Fruit fly (Drosophila melanogaster) whole organism, prepupa: ENCODE measurements around the gene Ptp10D.

Source experiments
- CG15336 ChIP-seq: fragments of 200-800 bp; sonication (Bioruptor generic); IDR thresholded peaks from 2 replicates; pipeline ENCODE4 v1.3.6; 2022; ENCODE audit warnings: missing biosample characterization, missing genetic modification characterization
- fd85E ChIP-seq: fragments of 200-800 bp; sonication (Bioruptor generic); optimal IDR thresholded peaks from 3 replicates; lab custom pipeline; 2016; ENCODE audit warnings: missing biosample characterization, missing genetic modification characterization

DNA sequence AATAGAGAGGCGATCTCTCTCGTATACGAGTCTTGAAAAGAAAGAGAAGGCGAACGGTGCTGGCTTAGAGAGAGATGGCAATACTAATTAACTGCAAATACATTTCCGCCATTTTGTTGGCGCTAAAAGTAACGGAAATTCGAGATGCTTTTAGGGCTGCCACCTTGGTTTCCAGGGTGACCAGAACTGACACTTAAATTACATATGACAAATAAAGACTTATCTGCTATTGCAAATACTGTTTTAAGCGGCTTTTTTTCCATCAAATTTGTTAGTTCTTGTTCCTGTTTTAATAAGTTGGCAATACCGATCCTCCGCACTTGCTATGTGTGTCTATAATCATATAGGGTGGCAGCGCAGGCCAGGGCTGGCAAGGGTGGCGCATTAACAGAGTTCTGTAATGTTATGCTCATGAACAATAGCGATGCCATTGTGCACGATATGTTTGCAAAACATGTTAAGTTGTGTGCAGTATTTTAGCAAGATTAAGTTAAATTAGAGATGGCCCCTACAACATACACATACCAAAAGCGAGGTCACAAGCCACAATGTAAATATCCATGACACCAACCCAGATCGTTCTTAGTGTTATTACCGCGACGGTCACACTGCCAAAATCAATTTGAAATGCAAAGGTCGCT lies 41.5 kb upstream of the Ptp10D start, which contains the start of gene nod:
- TF ChIP-seq fd85E (GFP tag; lab: Kevin White, UChicago) (no peak), CG15336 (GFP tag; lab: Robert Waterston, UW) (0 out of 2 replicates have a peak, but pooled peaks have one; percentile 33)
